Fruit fly (Drosophila melanogaster) whole organism, pupa: Measurements from ENCODE around the gene CG11760.

ENCODE experiments used
- CG10348 ChIP-seq: fragments of 200-800 bp; sonication (Bioruptor generic); IDR thresholded peaks from 2 replicates; pipeline ENCODE4 v1.3.6; 2022; ENCODE audit warnings: missing biosample characterization, missing genetic modification characterization
- CG12605 ChIP-seq: fragments of 200-800 bp; sonication (Bioruptor generic); IDR thresholded peaks from 2 replicates; pipeline ENCODE4 v1.3.6; 2022; ENCODE audit warnings: missing biosample characterization, missing genetic modification characterization
- CG13204 ChIP-seq: fragments of 200-800 bp; sonication (Bioruptor generic); optimal IDR thresholded peaks from 2 replicates; lab custom pipeline; 2018; ENCODE audit warnings: missing biosample characterization, mild to moderate bottlenecking, missing genetic modification characterization, moderate library complexity
- CG32121 ChIP-seq: fragments of 200-800 bp; sonication (Bioruptor generic); IDR thresholded peaks from 2 replicates; pipeline ENCODE4 v1.3.6; 2022; ENCODE audit warnings: missing biosample characterization, missing genetic modification characterization
- CG34367 ChIP-seq: fragments of 200-800 bp; sonication (Bioruptor generic); optimal IDR thresholded peaks from 2 replicates; lab custom pipeline; 2018; ENCODE audit warnings: missing biosample characterization, mild to moderate bottlenecking, missing genetic modification characterization
- CG4496 ChIP-seq: fragments of 200-800 bp; sonication (Bioruptor generic); IDR thresholded peaks from 3 replicates; pipeline ENCODE4 v1.3.6; 2022; ENCODE audit warnings: missing biosample characterization, missing genetic modification characterization
- CG8159 ChIP-seq: fragments of 200-800 bp; sonication (Bioruptor generic); optimal IDR thresholded peaks from 3 replicates; lab custom pipeline; 2018; ENCODE audit warnings: missing biosample characterization, mild to moderate bottlenecking, missing genetic modification characterization, moderate library complexity
- CG8301 ChIP-seq: fragments of 200-800 bp; sonication (Bioruptor generic); optimal IDR thresholded peaks from 2 replicates; lab custom pipeline; 2018; ENCODE audit warnings: missing biosample characterization, mild to moderate bottlenecking, missing genetic modification characterization
- EcR ChIP-seq: fragments of 200-800 bp; sonication (Bioruptor generic); optimal IDR thresholded peaks from 3 replicates; lab custom pipeline; 2019; ENCODE audit warnings: missing biosample characterization, missing genetic modification characterization, mild to moderate bottlenecking, moderate library complexity, missing genetic modification reagents
- Pif1A ChIP-seq: fragments of 200-800 bp; sonication (Bioruptor generic); optimal IDR thresholded peaks from 3 replicates; lab custom pipeline; 2016; ENCODE audit warnings: missing biosample characterization, missing genetic modification characterization
- Pif1B ChIP-seq: fragments of 200-800 bp; sonication (Bioruptor generic); optimal IDR thresholded peaks from 3 replicates; lab custom pipeline; 2016; ENCODE audit warnings: missing biosample characterization, missing genetic modification characterization
- fd96Ca ChIP-seq: fragments of 200-800 bp; sonication (Bioruptor generic); IDR thresholded peaks from 3 replicates; pipeline ENCODE4 v1.3.6; 2022; ENCODE audit warnings: missing biosample characterization, missing genetic modification characterization
- gl ChIP-seq: fragments of 200-800 bp; sonication (Bioruptor generic); optimal IDR thresholded peaks from 2 replicates; lab custom pipeline; 2018; ENCODE audit warnings: missing biosample characterization, mild to moderate bottlenecking, missing genetic modification characterization

DNA sequence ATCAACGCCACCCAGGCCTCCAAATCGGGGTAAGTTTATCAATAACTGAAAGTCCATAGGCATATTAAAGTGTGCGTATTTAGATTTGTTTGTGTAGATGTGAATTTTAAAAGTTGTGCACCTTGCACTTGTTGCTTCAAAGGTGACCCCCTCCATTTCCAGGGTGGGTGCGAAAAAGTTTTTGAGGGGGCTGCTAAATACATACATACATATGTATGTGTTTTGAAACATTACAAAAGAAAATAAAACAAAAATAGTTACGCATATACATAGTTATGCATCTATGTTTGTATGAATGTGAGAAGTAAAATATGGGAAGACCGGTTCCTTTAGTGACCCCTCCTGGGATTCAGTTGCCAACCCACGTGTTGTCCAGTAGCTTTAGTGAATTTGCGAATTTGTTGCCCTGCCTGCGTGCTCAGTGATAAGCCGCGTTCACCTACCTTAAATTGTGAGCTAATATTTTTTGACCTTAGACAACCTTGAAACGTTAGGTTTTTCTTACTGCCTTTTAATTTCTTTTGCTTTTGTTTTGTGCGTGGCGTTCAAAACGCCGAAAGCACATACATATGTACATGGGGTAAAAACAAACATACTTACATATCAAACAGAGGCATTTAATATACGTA lies 49.0 kb upstream of the CG11760 start:
- TF ChIP-seq EcR (peak; percentile 19), CG8301 (tag; lab: Kevin White, UChicago) (no peak), CG34367 (tag; lab: Kevin White, UChicago) (no peak), CG10348 (no peak), Pif1A (GFP tag; lab: Kevin White, UChicago) (peak; percentile 9), CG12605 (GFP tag; lab: Robert Waterston, UW) (no peak; the same call in 1 of the 2 replicates), CG8159 (tag; lab: Kevin White, UChicago) (no peak), Pif1B (GFP tag; lab: Kevin White, UChicago) (no peak), CG4496 (GFP tag; lab: Robert Waterston, UW) (peak; percentile 47; the same call in 1 of the 3 replicates), CG13204 (GFP tag; lab: Kevin White, UChicago) (no peak), gl (tag; lab: Kevin White, UChicago) (no peak), fd96Ca (GFP tag; lab: Robert Waterston, UW) (peak; percentile 58; the same call in 2 of the 3 replicates), CG32121 (GFP tag; lab: Robert Waterston, UW) (peak; percentile 56; the same call in 1 of the 2 replicates)
